Fruit fly (Drosophila melanogaster): Measurements from ENCODE around the gene Plap.

DNA sequence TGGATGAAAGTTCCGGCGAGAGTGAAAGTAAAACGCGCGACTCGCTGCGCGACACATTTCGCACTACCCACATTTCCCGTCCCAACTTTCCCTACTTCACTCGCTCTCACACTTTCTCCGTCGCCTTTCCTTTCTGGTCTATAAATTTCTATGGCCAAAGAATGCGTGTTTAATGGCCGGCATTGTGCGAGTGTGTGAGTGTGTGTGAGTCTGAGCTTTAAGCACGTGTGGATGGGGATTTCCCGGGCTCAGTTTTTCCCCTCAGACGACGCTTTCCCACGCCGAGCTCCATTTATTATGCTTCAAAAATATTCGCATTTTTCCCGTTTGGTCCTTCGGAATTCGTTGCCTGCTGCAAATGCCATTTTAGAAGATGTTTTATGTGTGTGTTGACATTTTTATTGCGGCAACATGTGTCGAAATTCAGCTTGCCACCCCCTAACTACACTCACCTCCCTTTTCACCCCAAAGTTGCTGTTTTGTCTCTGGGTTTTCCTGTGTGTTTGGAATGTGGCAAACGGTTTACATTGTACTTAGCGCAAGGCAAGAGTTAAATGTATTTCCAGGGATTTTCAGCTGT lies 47.0 kb upstream of the Plap start:
- TF ChIP-seq h (optimal IDR thresholded peaks at IDR 0.05) (no peak), Sin3A (optimal IDR thresholded peaks at IDR 0.05) (no peak), Myc (optimal IDR thresholded peaks at IDR 0.05) (no peak), psq (optimal IDR thresholded peaks at IDR 0.05) (no peak), ttk (optimal IDR thresholded peaks at IDR 0.05) (no peak)
